Worm (Caenorhabditis elegans) whole organism, L3 larva: ENCODE data around the gene ZK829.3.
A peak's percentile ranks its signal among the peaks of the same experiment; 100 is the strongest.

ENCODE experiments used
- R02D3.7 ChIP-seq: fragments of 150-350 bp; optimal IDR thresholded peaks from 2 replicates; lab custom pipeline; 2014; ENCODE audit warnings: missing biosample characterization, missing genetic modification characterization
- ZK546.5 ChIP-seq: sonication (generic microtip); optimal IDR thresholded peaks from 2 replicates; lab custom pipeline; 2017; ENCODE audit warnings: missing biosample characterization, missing genetic modification characterization
- aly-2 ChIP-seq: fragments of 150-350 bp; optimal IDR thresholded peaks from 2 replicates; lab custom pipeline; 2014; ENCODE audit warnings: missing biosample characterization, missing genetic modification characterization
- ama-1 ChIP-seq: fragments of 150-350 bp; optimal IDR thresholded peaks from 2 replicates; lab custom pipeline; 2018
- ceh-16 ChIP-seq: sonication (generic microtip); optimal IDR thresholded peaks from 2 replicates; lab custom pipeline; 2017; ENCODE audit warnings: missing biosample characterization, missing genetic modification characterization
- ceh-28 ChIP-seq: fragments of 150-350 bp; optimal IDR thresholded peaks from 2 replicates; lab custom pipeline; 2014; ENCODE audit warnings: missing biosample characterization, missing genetic modification reagents, missing genetic modification characterization
- ceh-82 ChIP-seq: fragments of 150-350 bp; optimal IDR thresholded peaks from 2 replicates; lab custom pipeline; 2014; ENCODE audit warnings: missing biosample characterization, missing genetic modification characterization
- ceh-9 ChIP-seq: sonication (generic microtip); optimal IDR thresholded peaks from 2 replicates; lab custom pipeline; 2018; ENCODE audit warnings: missing biosample characterization, missing genetic modification characterization
- daf-12 ChIP-seq: fragments of 150-350 bp; optimal IDR thresholded peaks from 2 replicates; lab custom pipeline; 2014; ENCODE audit warnings: missing biosample characterization, missing genetic modification reagents, missing genetic modification characterization
- egl-5 ChIP-seq: fragments of 150-350 bp; optimal IDR thresholded peaks from 2 replicates; lab custom pipeline; 2017; ENCODE audit warnings: missing biosample characterization, missing genetic modification reagents, missing genetic modification characterization, inconsistent platforms
- elt-1 ChIP-seq: fragments of 150-350 bp; optimal IDR thresholded peaks from 2 replicates; lab custom pipeline; 2014; ENCODE audit warnings: missing biosample characterization, missing genetic modification characterization
- elt-2 ChIP-seq: sonication (generic microtip); optimal IDR thresholded peaks from 2 replicates; lab custom pipeline; 2016; ENCODE audit warnings: missing genetic modification reagents, mild to moderate bottlenecking, missing genetic modification characterization, missing compliant biosample characterization
- elt-3 ChIP-seq, 3 experiments: fragments of 150-350 bp in 1 of 3; sonication (generic microtip) in 2 of 3; optimal IDR thresholded peaks; 2 replicates in 2 of 3; 4 replicates in 1 of 3; lab custom pipeline; 2014 to 2017; ENCODE audit warnings: missing biosample characterization in 3 of 3, missing genetic modification characterization in 3 of 3
- eor-1 ChIP-seq, 2 experiments: fragments of 150-350 bp; optimal IDR thresholded peaks; 2 replicates each; lab custom pipeline; 2014 to 2018; ENCODE audit warnings: missing biosample characterization in 2 of 2, missing genetic modification characterization in 2 of 2
- fkh-10 ChIP-seq: sonication (generic microtip); optimal IDR thresholded peaks from 2 replicates; lab custom pipeline; 2017; ENCODE audit warnings: missing biosample characterization, missing genetic modification reagents, missing genetic modification characterization
- fos-1 ChIP-seq: fragments of 150-350 bp; optimal IDR thresholded peaks from 2 replicates; lab custom pipeline; 2014; ENCODE audit warnings: missing biosample characterization, missing genetic modification characterization
- hmg-11 ChIP-seq: sonication (generic microtip); optimal IDR thresholded peaks from 2 replicates; lab custom pipeline; 2016; ENCODE audit warnings: missing genetic modification characterization, missing compliant biosample characterization
- jun-1 ChIP-seq: fragments of 150-350 bp; optimal IDR thresholded peaks from 2 replicates; lab custom pipeline; 2014; ENCODE audit warnings: missing biosample characterization, missing genetic modification reagents, missing genetic modification characterization
- lin-15B ChIP-seq: fragments of 150-350 bp; optimal IDR thresholded peaks from 2 replicates; lab custom pipeline; 2014; ENCODE audit warnings: missing biosample characterization, missing genetic modification characterization
- lin-39 ChIP-seq: fragments of 150-350 bp; optimal IDR thresholded peaks from 2 replicates; lab custom pipeline; 2018; ENCODE audit warnings: missing biosample characterization, missing genetic modification reagents, missing genetic modification characterization
- lsy-12 ChIP-seq: sonication (generic microtip); optimal IDR thresholded peaks from 2 replicates; lab custom pipeline; 2016; ENCODE audit warnings: mild to moderate bottlenecking, missing genetic modification characterization, missing compliant biosample characterization
- mdl-1 ChIP-seq: fragments of 150-350 bp; optimal IDR thresholded peaks from 2 replicates; lab custom pipeline; 2014; ENCODE audit warnings: missing biosample characterization, missing genetic modification characterization
- mml-1 ChIP-seq: fragments of 150-350 bp; sonication (generic microtip); optimal IDR thresholded peaks from 3 replicates; lab custom pipeline; 2014; ENCODE audit warnings: missing biosample characterization, missing genetic modification characterization
- nfya-1 ChIP-seq: sonication (generic microtip); optimal IDR thresholded peaks from 2 replicates; lab custom pipeline; 2017; ENCODE audit warnings: missing genetic modification characterization, mild to moderate bottlenecking, missing compliant biosample characterization, antibody characterized with exemption, moderate library complexity; ENCODE audit not compliant: insufficient read depth
- nhr-11 ChIP-seq: fragments of 150-350 bp; optimal IDR thresholded peaks from 2 replicates; lab custom pipeline; 2014; ENCODE audit warnings: missing biosample characterization, missing genetic modification characterization
- nhr-23 ChIP-seq: fragments of 150-350 bp; optimal IDR thresholded peaks from 2 replicates; lab custom pipeline; 2014; ENCODE audit warnings: missing biosample characterization, missing genetic modification reagents, missing genetic modification characterization
- nhr-237 ChIP-seq: fragments of 150-350 bp; optimal IDR thresholded peaks from 2 replicates; lab custom pipeline; 2014; ENCODE audit warnings: missing biosample characterization, missing genetic modification characterization
- nhr-25 ChIP-seq: sonication (generic microtip); optimal IDR thresholded peaks from 2 replicates; lab custom pipeline; 2017; ENCODE audit warnings: missing biosample characterization, missing genetic modification characterization
- nhr-28 ChIP-seq: fragments of 150-350 bp; optimal IDR thresholded peaks from 2 replicates; lab custom pipeline; 2014; ENCODE audit warnings: missing biosample characterization, missing genetic modification characterization
- nhr-43 ChIP-seq: sonication (generic microtip); optimal IDR thresholded peaks from 2 replicates; lab custom pipeline; 2016; ENCODE audit warnings: mild to moderate bottlenecking, missing genetic modification characterization, missing compliant biosample characterization; ENCODE audit not compliant: poor library complexity, severe bottlenecking
- nhr-76 ChIP-seq: fragments of 150-350 bp; sonication (generic microtip); optimal IDR thresholded peaks from 5 replicates; lab custom pipeline; 2014; ENCODE audit warnings: missing biosample characterization, missing genetic modification characterization
- nhr-77 ChIP-seq: fragments of 150-350 bp; optimal IDR thresholded peaks from 2 replicates; lab custom pipeline; 2014; ENCODE audit warnings: missing biosample characterization, missing genetic modification characterization
- pha-4 ChIP-seq: fragments of 150-350 bp; optimal IDR thresholded peaks from 2 replicates; lab custom pipeline; 2014; ENCODE audit warnings: missing biosample characterization, missing genetic modification reagents, missing genetic modification characterization
- pqm-1 ChIP-seq: fragments of 150-350 bp; optimal IDR thresholded peaks from 2 replicates; lab custom pipeline; 2017; ENCODE audit warnings: missing biosample characterization, missing genetic modification characterization, inconsistent platforms
- sea-2 ChIP-seq: fragments of 150-350 bp; sonication (generic microtip); optimal IDR thresholded peaks from 4 replicates; lab custom pipeline; 2014; ENCODE audit warnings: missing biosample characterization, missing genetic modification reagents, missing genetic modification characterization
- skn-1 ChIP-seq: fragments of 150-350 bp; optimal IDR thresholded peaks from 2 replicates; lab custom pipeline; 2014; ENCODE audit warnings: missing biosample characterization, missing genetic modification characterization
- snpc-4 ChIP-seq: fragments of 150-350 bp; optimal IDR thresholded peaks from 2 replicates; lab custom pipeline; 2014; ENCODE audit warnings: missing biosample characterization, missing genetic modification characterization
- tbx-2 ChIP-seq: sonication (generic microtip); optimal IDR thresholded peaks from 2 replicates; lab custom pipeline; 2016; ENCODE audit warnings: mild to moderate bottlenecking, missing genetic modification characterization, missing compliant biosample characterization
- unc-62 ChIP-seq: fragments of 150-350 bp; sonication (generic microtip); optimal IDR thresholded peaks from 4 replicates; lab custom pipeline; 2014; ENCODE audit warnings: missing biosample characterization, missing genetic modification reagents, missing genetic modification characterization
- ztf-11 ChIP-seq: fragments of 150-350 bp; optimal IDR thresholded peaks from 2 replicates; lab custom pipeline; 2014; ENCODE audit warnings: missing biosample characterization, missing genetic modification characterization

Gene ZK829.3

DNA sequence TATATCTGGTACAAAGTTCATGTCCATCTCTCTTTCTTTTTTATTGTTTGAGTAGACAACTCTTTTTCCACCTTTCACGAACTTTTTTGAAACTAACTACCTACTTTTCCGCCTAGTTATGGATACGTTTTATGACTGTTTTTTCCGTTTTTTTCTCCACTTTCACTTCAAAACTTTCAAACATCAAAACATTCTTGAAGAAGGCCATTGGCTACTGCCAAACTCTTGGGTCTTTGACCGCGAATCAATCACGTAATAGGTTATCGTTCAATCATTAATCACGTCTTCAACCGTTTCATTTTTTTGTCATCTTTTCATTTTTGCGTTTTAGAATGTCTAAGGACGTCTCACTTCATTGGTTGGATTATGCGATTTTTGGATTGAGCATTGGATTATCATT is 8.4 kb downstream of the ZK829.3 start, which contains the start of gene slc-5A12:
Gene slc-5A12 (plus strand): TSS at position 333 of the 400 bp plus-strand sequence.
- TF ChIP-seq fos-1 (tag; lab: Kevin White, UChicago) (no peak), ztf-11 (no peak), fkh-10 (GFP tag; lab: Kevin White, UChicago) (no peak), pha-4 (tag; lab: Kevin White, UChicago) (no peak), elt-1 (tag; lab: Kevin White, UChicago) (no peak)

DNA sequence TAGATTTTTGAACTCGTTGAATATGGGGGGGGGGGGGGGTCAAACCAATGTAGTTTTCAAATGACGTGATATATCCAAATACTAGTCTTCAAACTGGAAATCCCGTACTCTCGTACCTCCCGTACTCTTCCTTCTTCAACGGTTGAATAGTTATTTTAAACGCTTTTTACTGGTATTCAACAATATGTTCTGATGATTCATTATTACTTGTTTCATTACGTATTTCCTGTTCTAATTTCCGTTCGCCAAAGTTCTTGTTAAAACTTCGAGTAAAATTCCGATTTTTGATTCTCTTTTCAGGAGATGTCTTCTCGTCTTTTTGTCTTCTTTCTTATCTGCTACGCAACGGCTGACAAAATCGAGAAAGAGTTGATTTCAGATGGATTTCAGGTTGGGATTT is 14.9 kb downstream of the ZK829.3 start, which contains the start of gene nhx-9:
Gene nhx-9 (plus strand): TSS at position 301 of the 400 bp plus-strand sequence.
- TF ChIP-seq aly-2 (tag; lab: Kevin White, UChicago) = no peak
- no peak for TF ChIP-seq egl-5 (tag; lab: Kevin White, UChicago)
- no peak for TF ChIP-seq nhr-28 (tag; lab: Kevin White, UChicago)
- no peak for TF ChIP-seq nhr-77 (tag; lab: Kevin White, UChicago)
- no peak for TF ChIP-seq sea-2
- TF ChIP-seq skn-1 (tag; lab: Kevin White, UChicago) = no peak
- no peak for TF ChIP-seq elt-2 (tag; lab: Kevin White, UChicago)
- no peak for TF ChIP-seq ZK546.5
- no peak for TF ChIP-seq ceh-82 (tag; lab: Kevin White, UChicago)
- TF ChIP-seq elt-1 (tag; lab: Kevin White, UChicago) = no peak
- TF ChIP-seq ama-1 = no peak
- no peak for TF ChIP-seq daf-12 (tag; lab: Kevin White, UChicago)
- TF ChIP-seq nhr-237 (tag; lab: Kevin White, UChicago) = no peak
- no peak for TF ChIP-seq tbx-2
- no peak for TF ChIP-seq nhr-76
- no peak for TF ChIP-seq nhr-11 (tag; lab: Kevin White, UChicago)

DNA sequence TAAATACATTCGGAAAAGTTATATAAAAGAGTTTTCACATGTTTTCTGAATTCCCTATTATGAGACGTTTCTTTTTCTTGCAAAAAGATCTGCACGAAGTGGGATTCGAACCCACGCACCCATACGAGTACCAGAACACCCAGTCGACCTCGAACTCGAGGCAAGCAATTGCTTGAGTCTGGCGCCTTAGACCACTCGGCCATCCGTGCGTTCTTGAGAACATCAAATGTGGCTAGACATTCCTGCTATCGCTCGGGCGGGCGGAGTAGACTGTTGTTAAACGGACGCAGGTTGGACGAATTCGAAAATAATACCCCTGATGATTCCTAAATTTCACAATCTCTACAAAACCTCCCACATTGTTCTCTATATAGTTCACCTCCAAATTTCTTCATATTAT is 17.1 kb downstream of the ZK829.3 start:
- no peak for TF ChIP-seq fos-1 (tag; lab: Kevin White, UChicago)
- no peak for TF ChIP-seq snpc-4 (tag; lab: Kevin White, UChicago)
- peak; percentile 51 for TF ChIP-seq nfya-1
- peak; percentile 22 for TF ChIP-seq hmg-11 (tag; lab: Kevin White, UChicago)
- no peak for TF ChIP-seq nhr-77 (tag; lab: Kevin White, UChicago)
- no peak for TF ChIP-seq ZK546.5
- no peak for TF ChIP-seq ztf-11
- no peak for TF ChIP-seq fkh-10 (GFP tag; lab: Kevin White, UChicago)
- no peak for TF ChIP-seq ceh-28 (tag; lab: Kevin White, UChicago)
- peak; percentile 37 for TF ChIP-seq elt-2 (tag; lab: Kevin White, UChicago)
- TF ChIP-seq ceh-16 (tag; lab: Kevin White, UChicago) = no peak
- no peak for TF ChIP-seq unc-62 (GFP tag; lab: Kevin White, UChicago)
- no peak for TF ChIP-seq pha-4 (tag; lab: Kevin White, UChicago)
- peak; percentile 33 for TF ChIP-seq nhr-23 (tag; lab: Kevin White, UChicago)
- TF ChIP-seq lin-15B (tag; lab: Kevin White, UChicago) = no peak
- TF ChIP-seq nhr-43 = peak; percentile 60
- peak in 1 of 3 experiments; percentile 41 for TF ChIP-seq elt-3 (tag; optimal IDR thresholded peaks at IDR 0.05; lab: Kevin White, UChicago)
- no peak for TF ChIP-seq tbx-2
- peak; percentile 41 for TF ChIP-seq lin-39 (tag; lab: Kevin White, UChicago)
- TF ChIP-seq pqm-1 (tag; lab: Kevin White, UChicago) = no peak
- peak; percentile 56 for TF ChIP-seq nhr-25 (tag; lab: Kevin White, UChicago)
- no peak for TF ChIP-seq nhr-28 (tag; lab: Kevin White, UChicago)
- TF ChIP-seq mml-1 = no peak
- TF ChIP-seq mdl-1 (tag; lab: Kevin White, UChicago) = no peak
- TF ChIP-seq nhr-11 (tag; lab: Kevin White, UChicago) = no peak
- no peak for TF ChIP-seq aly-2 (tag; lab: Kevin White, UChicago)
- no peak for TF ChIP-seq eor-1 (tag; optimal IDR thresholded peaks at IDR 0.05; lab: Kevin White, UChicago)
- no peak for TF ChIP-seq jun-1
- TF ChIP-seq lsy-12 (tag; lab: Kevin White, UChicago) = peak; percentile 31
- no peak for TF ChIP-seq ceh-9 (tag; lab: Kevin White, UChicago)
- TF ChIP-seq R02D3.7 (tag; lab: Kevin White, UChicago) = no peak
